Fruit fly (Drosophila melanogaster): Measurements from ENCODE around the gene Tengl2.

dm6 chr2L:2209002-2209401, 30.2 kb downstream of the Tengl2 start, which contains the start of gene CG33124:
- TF ChIP-seq kay (GFP tag; ENCODE audit: borderline replicate concordance), result no peak
- TF ChIP-seq CG7101 (tag; optimal IDR thresholded peaks at IDR 0.05), result no peak
- no peak for TF ChIP-seq toe (GFP tag; optimal IDR thresholded peaks at IDR 0.05)
- TF ChIP-seq Crg-1 (GFP tag; optimal IDR thresholded peaks at IDR 0.05), result no peak
- no peak for TF ChIP-seq CG33017 (tag; optimal IDR thresholded peaks at IDR 0.05)
- TF ChIP-seq cnc (optimal IDR thresholded peaks at IDR 0.05), result no peak
- no peak for TF ChIP-seq tj (GFP tag; optimal IDR thresholded peaks at IDR 0.05)
- TF ChIP-seq Hr96 (GFP tag; optimal IDR thresholded peaks at IDR 0.05), result no peak
